Fruit fly (Drosophila melanogaster) whole organism, adult: ENCODE measurements around the gene dimm.

ENCODE experiments used
- CG11617 ChIP-seq: fragments of 200-800 bp; sonication (Bioruptor generic); optimal IDR thresholded peaks from 2 replicates; lab custom pipeline; 2017; ENCODE audit warnings: mild to moderate bottlenecking, missing biosample characterization, missing genetic modification reagents, missing genetic modification characterization
- CG5204 ChIP-seq: fragments of 200-800 bp; sonication (Bioruptor generic); optimal IDR thresholded peaks from 2 replicates; lab custom pipeline; 2016; ENCODE audit warnings: missing biosample characterization, missing genetic modification characterization
- CG7045 ChIP-seq: fragments of 200-800 bp; sonication (Bioruptor generic); optimal IDR thresholded peaks from 2 replicates; lab custom pipeline; 2017; ENCODE audit warnings: missing biosample characterization, mild to moderate bottlenecking, missing genetic modification characterization
- Clk ChIP-seq: fragments of 200-800 bp; sonication (Bioruptor generic); optimal IDR thresholded peaks from 2 replicates; lab custom pipeline; 2017; ENCODE audit warnings: missing biosample characterization, missing genetic modification characterization
- Crg-1 ChIP-seq: fragments of 200-800 bp; sonication (Bioruptor generic); optimal IDR thresholded peaks from 2 replicates; lab custom pipeline; 2016; ENCODE audit warnings: missing biosample characterization, missing genetic modification characterization
- kay ChIP-seq: fragments of 200-800 bp; sonication (Bioruptor generic); peaks from one replicate; lab custom pipeline; 2016; ENCODE audit warnings: missing biosample characterization, missing genetic modification characterization, borderline replicate concordance

dm6 chr2L:21302064-21302463, 29.5 kb upstream of the dimm start:
- TF ChIP-seq CG5204 (GFP tag; lab: Kevin White, UChicago) (no peak), Clk (GFP tag; lab: Kevin White, UChicago) (no peak), CG11617 (no peak), Crg-1 (GFP tag; lab: Kevin White, UChicago) (no peak), CG7045 (no peak), kay (peak; percentile 76)
